Worm (Caenorhabditis elegans) whole organism, late embryonic: ENCODE measurements around the gene K05F1.6.

Experiments used
- F13H6.1 ChIP-seq: sonication (generic microtip); optimal IDR thresholded peaks from 2 replicates; lab custom pipeline; 2016; ENCODE audit warnings: missing genetic modification characterization, missing compliant biosample characterization
- K02D7.2 ChIP-seq: sonication (generic microtip); optimal IDR thresholded peaks from 2 replicates; lab custom pipeline; 2017; ENCODE audit warnings: mild to moderate bottlenecking, missing genetic modification characterization, missing compliant biosample characterization
- K09A11.1 ChIP-seq: sonication (generic microtip); optimal IDR thresholded peaks from 2 replicates; lab custom pipeline; 2017; ENCODE audit warnings: antibody characterized with exemption, mild to moderate bottlenecking, missing genetic modification characterization, missing compliant biosample characterization; ENCODE audit not compliant: insufficient read depth
- Y22D7AL.16 ChIP-seq: sonication (generic microtip); optimal IDR thresholded peaks from 2 replicates; lab custom pipeline; 2016; ENCODE audit warnings: missing genetic modification characterization, missing compliant biosample characterization
- ceh-14 ChIP-seq: sonication (generic microtip); optimal IDR thresholded peaks from 2 replicates; lab custom pipeline; 2016; ENCODE audit warnings: missing genotype, missing genetic modification characterization, missing compliant biosample characterization
- ceh-2 ChIP-seq: sonication (generic microtip); optimal IDR thresholded peaks from 2 replicates; lab custom pipeline; 2016; ENCODE audit warnings: missing genotype, missing genetic modification characterization, missing compliant biosample characterization
- ceh-22 ChIP-seq: sonication (generic microtip); optimal IDR thresholded peaks from 2 replicates; lab custom pipeline; 2017; ENCODE audit warnings: missing biosample characterization, missing genetic modification characterization
- ceh-30 ChIP-seq: fragments of 150-350 bp; optimal IDR thresholded peaks from 2 replicates; lab custom pipeline; 2014; ENCODE audit warnings: missing biosample characterization, missing genetic modification characterization
- ceh-34 ChIP-seq: sonication (generic microtip); optimal IDR thresholded peaks from 2 replicates; lab custom pipeline; 2016; ENCODE audit warnings: mild to moderate bottlenecking, missing genetic modification characterization, missing compliant biosample characterization
- ceh-45 ChIP-seq: fragments of 200-800 bp; sonication (Bioruptor generic); IDR thresholded peaks from 2 replicates; pipeline ENCODE4 v1.3.6; 2022; ENCODE audit warnings: missing genetic modification reagents, missing genetic modification characterization, missing compliant biosample characterization
- ceh-48 ChIP-seq: sonication (generic microtip); optimal IDR thresholded peaks from 2 replicates; lab custom pipeline; 2016; ENCODE audit warnings: missing genetic modification characterization, inconsistent platforms, missing compliant biosample characterization
- ceh-6 ChIP-seq: fragments of 200-800 bp; sonication (Bioruptor generic); optimal IDR thresholded peaks from 2 replicates; lab custom pipeline; 2018; ENCODE audit warnings: mild to moderate bottlenecking, missing genetic modification characterization, missing compliant biosample characterization
- ceh-9 ChIP-seq: sonication (generic microtip); optimal IDR thresholded peaks from 2 replicates; lab custom pipeline; 2016; ENCODE audit warnings: mild to moderate bottlenecking, missing genetic modification characterization, inconsistent platforms, missing compliant biosample characterization
- fax-1 ChIP-seq: sonication (generic microtip); optimal IDR thresholded peaks from 2 replicates; lab custom pipeline; 2016; ENCODE audit warnings: missing genotype, missing genetic modification characterization, missing compliant biosample characterization
- fkh-10 ChIP-seq: fragments of 150-350 bp; optimal IDR thresholded peaks from 2 replicates; lab custom pipeline; 2014; ENCODE audit warnings: missing biosample characterization, missing genetic modification reagents, missing genetic modification characterization
- fkh-6 ChIP-seq: sonication (generic microtip); optimal IDR thresholded peaks from 2 replicates; lab custom pipeline; 2016; ENCODE audit warnings: missing genetic modification characterization, missing compliant biosample characterization
- hlh-13 ChIP-seq: fragments of 200-800 bp; sonication (Bioruptor generic); optimal IDR thresholded peaks from 2 replicates; lab custom pipeline; 2018; ENCODE audit warnings: mild to moderate bottlenecking, missing genetic modification characterization, missing compliant biosample characterization
- hlh-15 ChIP-seq: sonication (generic microtip); optimal IDR thresholded peaks from 2 replicates; lab custom pipeline; 2016; ENCODE audit warnings: missing genetic modification characterization, missing compliant biosample characterization
- hlh-30 ChIP-seq: sonication (generic microtip); optimal IDR thresholded peaks from 2 replicates; lab custom pipeline; 2017; ENCODE audit warnings: antibody characterized with exemption, missing genetic modification characterization, missing compliant biosample characterization; ENCODE audit not compliant: insufficient read depth
- hlh-6 ChIP-seq: sonication (generic microtip); optimal IDR thresholded peaks from 2 replicates; lab custom pipeline; 2016; ENCODE audit warnings: missing genotype, missing genetic modification characterization, missing compliant biosample characterization
- hlh-8 ChIP-seq: sonication (generic microtip); optimal IDR thresholded peaks from 2 replicates; lab custom pipeline; 2016; ENCODE audit warnings: missing genotype, missing genetic modification characterization, missing compliant biosample characterization
- lim-6 ChIP-seq: sonication (generic microtip); optimal IDR thresholded peaks from 2 replicates; lab custom pipeline; 2016; ENCODE audit warnings: missing genetic modification characterization, missing compliant biosample characterization
- lin-11 ChIP-seq: fragments of 200-800 bp; sonication (Bioruptor generic); optimal IDR thresholded peaks from 2 replicates; lab custom pipeline; 2018; ENCODE audit warnings: mild to moderate bottlenecking, missing genetic modification characterization, missing compliant biosample characterization
- mec-3 ChIP-seq: sonication (generic microtip); optimal IDR thresholded peaks from 2 replicates; lab custom pipeline; 2016; ENCODE audit warnings: borderline replicate concordance, missing genetic modification characterization, missing compliant biosample characterization
- pha-2 ChIP-seq: sonication (generic microtip); optimal IDR thresholded peaks from 2 replicates; lab custom pipeline; 2017; ENCODE audit warnings: mild to moderate bottlenecking, missing genetic modification characterization, missing compliant biosample characterization
- pha-4 ChIP-seq: fragments of 150-350 bp; optimal IDR thresholded peaks from 2 replicates; lab custom pipeline; 2018; ENCODE audit warnings: missing biosample characterization, missing genetic modification reagents, missing genetic modification characterization
- ref-2 ChIP-seq: sonication (generic microtip); optimal IDR thresholded peaks from 2 replicates; lab custom pipeline; 2016; ENCODE audit warnings: missing genetic modification characterization, missing compliant biosample characterization
- sdc-2 ChIP-seq: sonication (generic microtip); optimal IDR thresholded peaks from 2 replicates; lab custom pipeline; 2016; ENCODE audit warnings: missing genotype, missing genetic modification characterization, missing compliant biosample characterization
- sox-2 ChIP-seq: fragments of 200-800 bp; sonication (Bioruptor generic); IDR thresholded peaks from 2 replicates; pipeline ENCODE4 v1.3.6; 2022; ENCODE audit warnings: missing genetic modification reagents, missing genetic modification characterization, missing compliant biosample characterization
- sox-4 ChIP-seq: sonication (generic microtip); optimal IDR thresholded peaks from 2 replicates; lab custom pipeline; 2017; ENCODE audit warnings: mild to moderate bottlenecking, missing genetic modification characterization, inconsistent platforms, missing compliant biosample characterization
- syd-9 ChIP-seq: sonication (generic microtip); optimal IDR thresholded peaks from 2 replicates; lab custom pipeline; 2016; ENCODE audit warnings: mild to moderate bottlenecking, missing genetic modification characterization, moderate library complexity, missing compliant biosample characterization
- tbx-2 ChIP-seq: sonication (generic microtip); optimal IDR thresholded peaks from 2 replicates; lab custom pipeline; 2016; ENCODE audit warnings: missing genetic modification characterization, missing compliant biosample characterization
- unc-3 ChIP-seq, 2 experiments: fragments of 200-800 bp in 1 of 2; sonication (Bioruptor generic) in 1 of 2; sonication (generic microtip) in 1 of 2; conservative IDR thresholded peaks in 1 of 2; optimal IDR thresholded peaks in 1 of 2; 2 replicates each; pipeline versions ENCODE4 v1.3.6 to Lab custom; 2016 to 2022; ENCODE audit warnings: missing compliant biosample characterization in 2 of 2, missing genetic modification characterization in 2 of 2, missing genetic modification reagents in 1 of 2
- unc-42 ChIP-seq: sonication (generic microtip); optimal IDR thresholded peaks from 2 replicates; lab custom pipeline; 2016; ENCODE audit warnings: missing genotype, missing genetic modification characterization, missing compliant biosample characterization
- ztf-16 ChIP-seq: sonication (generic microtip); optimal IDR thresholded peaks from 2 replicates; lab custom pipeline; 2017; ENCODE audit warnings: missing genetic modification characterization, missing compliant biosample characterization

K05F1.6 gene

ce11 chrII:5819655-5820054 is 37.3 kb downstream of the K05F1.6 start (continued):
- TF ChIP-seq lin-11 (tag; lab: Kevin White, UChicago), result no peak
- TF ChIP-seq fax-1 (tag; lab: Kevin White, UChicago), result no peak
- no peak for TF ChIP-seq ceh-45
- no peak for TF ChIP-seq unc-3 (GFP tag; conservative IDR thresholded peaks at IDR 0.05; lab: Robert Waterston, UW)
- no peak for TF ChIP-seq unc-3 (tag; optimal IDR thresholded peaks at IDR 0.05; lab: Kevin White, UChicago)
- no peak for TF ChIP-seq pha-4 (tag; lab: Kevin White, UChicago)
- no peak for TF ChIP-seq fkh-10 (GFP tag; lab: Kevin White, UChicago)
- no peak for TF ChIP-seq F13H6.1 (tag; lab: Kevin White, UChicago)
- TF ChIP-seq hlh-15 (tag; lab: Kevin White, UChicago), result no peak
- TF ChIP-seq K02D7.2 (tag; lab: Kevin White, UChicago), result no peak
- no peak for TF ChIP-seq mec-3
- peak; percentile 13 for TF ChIP-seq unc-42 (tag; lab: Kevin White, UChicago)
- no peak for TF ChIP-seq hlh-6
- no peak for TF ChIP-seq ceh-6 (GFP tag; lab: Kevin White, UChicago)
- no peak for TF ChIP-seq sox-2 (GFP tag; lab: Robert Waterston, UW)
- TF ChIP-seq tbx-2 (tag; lab: Kevin White, UChicago), result peak; percentile 65
- TF ChIP-seq K09A11.1 (tag; lab: Kevin White, UChicago), result no peak
- TF ChIP-seq, all 69 proteins: peak for 11

ce11 chrII:5820282-5820762 is 38.0 kb downstream of the K05F1.6 start, which contains the start of gene ehs-1:
Gene ehs-1 (plus strand): TSS chrII:5820712.
- TF ChIP-seq ceh-48 (peak; percentile 84), F13H6.1 (tag; lab: Kevin White, UChicago) (no peak)

- no peak for TF ChIP-seq ceh-22 (tag; lab: Kevin White, UChicago)
- TF ChIP-seq sox-4 (tag; lab: Kevin White, UChicago), result no peak
- TF ChIP-seq Y22D7AL.16 (tag; lab: Kevin White, UChicago), result no peak
- TF ChIP-seq ceh-30 (tag; lab: Kevin White, UChicago), result no peak
- no peak for TF ChIP-seq syd-9 (tag; lab: Kevin White, UChicago)
- no peak for TF ChIP-seq fax-1 (tag; lab: Kevin White, UChicago)
- no peak for TF ChIP-seq pha-2 (tag; lab: Kevin White, UChicago)
- TF ChIP-seq pha-4 (tag; lab: Kevin White, UChicago), result no peak
- TF ChIP-seq hlh-30 (tag; lab: Kevin White, UChicago), result no peak
- no peak for TF ChIP-seq ceh-48
- TF ChIP-seq ceh-9 (tag; lab: Kevin White, UChicago), result no peak
- TF ChIP-seq ceh-14 (tag; lab: Kevin White, UChicago), result no peak
- TF ChIP-seq lim-6 (tag; lab: Kevin White, UChicago), result no peak
- TF ChIP-seq hlh-8 (tag; lab: Kevin White, UChicago), result no peak
- TF ChIP-seq hlh-13 (GFP tag; lab: Kevin White, UChicago), result no peak
- TF ChIP-seq fkh-10 (GFP tag; lab: Kevin White, UChicago), result no peak
- TF ChIP-seq ceh-34 (tag; lab: Kevin White, UChicago), result no peak
- no peak for TF ChIP-seq F13H6.1 (tag; lab: Kevin White, UChicago)
Observed at ce11 chrII:5827364-5827763, 45.0 kb downstream of the K05F1.6 start, which contains the start of gene tbc-2. Gene tbc-2 (minus strand): TSS chrII:5827443.

- TF ChIP-seq ref-2 (tag; lab: Kevin White, UChicago) (no peak), K09A11.1 (tag; lab: Kevin White, UChicago) (no peak), lin-11 (tag; lab: Kevin White, UChicago) (no peak), ceh-2 (no peak), ceh-45 (no peak), mec-3 (no peak), fkh-6 (tag; lab: Kevin White, UChicago) (no peak), Y22D7AL.16 (tag; lab: Kevin White, UChicago) (no peak), ztf-16 (tag; lab: Kevin White, UChicago) (no peak), sdc-2 (tag; lab: Kevin White, UChicago) (no peak)
Observed at ce11 chrII:5828486-5828885, 46.2 kb downstream of the K05F1.6 start, which contains the start of gene ZK1248.11. Gene ZK1248.11 (minus strand): TSS chrII:5828586.
